Worm (Caenorhabditis elegans) whole organism, mixed stage, embryonic: ENCODE results near the gene srh-44.

Experiments
- M03D4.4 ChIP-seq: sonication (generic microtip); optimal IDR thresholded peaks from 2 replicates; lab custom pipeline; 2017; ENCODE audit warnings: mild to moderate bottlenecking, missing genetic modification characterization, missing compliant biosample characterization
- bed-3 ChIP-seq: fragments of 200-800 bp; sonication (Bioruptor generic); optimal IDR thresholded peaks from 3 replicates; lab custom pipeline; 2018; ENCODE audit warnings: mild to moderate bottlenecking, missing genetic modification characterization, moderate library complexity, missing compliant biosample characterization
- blmp-1 ChIP-seq: fragments of 150-350 bp; optimal IDR thresholded peaks from 2 replicates; lab custom pipeline; 2014; ENCODE audit warnings: missing biosample characterization, missing genetic modification characterization
- ceh-39 ChIP-seq: fragments of 150-350 bp; optimal IDR thresholded peaks from 2 replicates; lab custom pipeline; 2014; ENCODE audit warnings: missing biosample characterization, missing genetic modification characterization
- ceh-43 ChIP-seq: fragments of 200-800 bp; sonication (Bioruptor generic); optimal IDR thresholded peaks from 2 replicates; lab custom pipeline; 2018; ENCODE audit warnings: mild to moderate bottlenecking, missing genetic modification characterization, moderate library complexity, missing compliant biosample characterization
- ceh-83 ChIP-seq: fragments of 200-800 bp; sonication (Bioruptor generic); optimal IDR thresholded peaks from 2 replicates; lab custom pipeline; 2018; ENCODE audit warnings: mild to moderate bottlenecking, missing genetic modification characterization, missing compliant biosample characterization
- ces-1 ChIP-seq: fragments of 150-350 bp; optimal IDR thresholded peaks from 2 replicates; lab custom pipeline; 2014; ENCODE audit warnings: missing biosample characterization, missing genetic modification reagents, missing genetic modification characterization
- cnd-1 ChIP-seq: fragments of 200-800 bp; sonication (Bioruptor generic); optimal IDR thresholded peaks from 2 replicates; lab custom pipeline; 2018; ENCODE audit warnings: mild to moderate bottlenecking, missing genetic modification characterization, missing compliant biosample characterization
- drap-1 ChIP-seq: fragments of 200-800 bp; sonication (Bioruptor generic); optimal IDR thresholded peaks from 3 replicates; lab custom pipeline; 2018; ENCODE audit warnings: mild to moderate bottlenecking, missing genetic modification characterization, missing compliant biosample characterization
- elt-1 ChIP-seq: sonication (generic microtip); optimal IDR thresholded peaks from 2 replicates; lab custom pipeline; 2017; ENCODE audit warnings: missing genetic modification characterization, mild to moderate bottlenecking, missing compliant biosample characterization, antibody characterized with exemption, moderate library complexity, borderline replicate concordance; ENCODE audit not compliant: insufficient read depth
- flh-1 ChIP-seq: fragments of 200-800 bp; sonication (Bioruptor generic); optimal IDR thresholded peaks from 2 replicates; lab custom pipeline; 2018; ENCODE audit warnings: mild to moderate bottlenecking, missing genetic modification characterization, moderate library complexity, missing compliant biosample characterization
- ham-2 ChIP-seq: fragments of 200-800 bp; sonication (Bioruptor generic); optimal IDR thresholded peaks from 2 replicates; lab custom pipeline; 2018; ENCODE audit warnings: mild to moderate bottlenecking, missing genetic modification characterization, missing compliant biosample characterization
- lin-13 ChIP-seq: fragments of 150-350 bp; optimal IDR thresholded peaks from 2 replicates; lab custom pipeline; 2014; ENCODE audit warnings: missing biosample characterization, missing genetic modification characterization
- lin-32 ChIP-seq: fragments of 200-800 bp; sonication (Bioruptor generic); optimal IDR thresholded peaks from 2 replicates; lab custom pipeline; 2018; ENCODE audit warnings: mild to moderate bottlenecking, missing genetic modification characterization, missing compliant biosample characterization
- lsy-2 ChIP-seq: fragments of 150-350 bp; optimal IDR thresholded peaks from 2 replicates; lab custom pipeline; 2014; ENCODE audit warnings: missing biosample characterization, missing genetic modification characterization
- mab-5 ChIP-seq: fragments of 150-350 bp; optimal IDR thresholded peaks from 2 replicates; lab custom pipeline; 2014; ENCODE audit warnings: missing biosample characterization, missing genetic modification characterization
- mep-1 ChIP-seq: fragments of 150-350 bp; optimal IDR thresholded peaks from 2 replicates; lab custom pipeline; 2017; ENCODE audit warnings: missing biosample characterization, missing genetic modification reagents, missing genetic modification characterization, inconsistent platforms
- mls-2 ChIP-seq: sonication (generic microtip); optimal IDR thresholded peaks from 2 replicates; lab custom pipeline; 2016; ENCODE audit warnings: mild to moderate bottlenecking, missing genetic modification characterization, moderate library complexity, missing compliant biosample characterization
- nhr-12 ChIP-seq: fragments of 150-350 bp; optimal IDR thresholded peaks from 2 replicates; lab custom pipeline; 2014; ENCODE audit warnings: missing biosample characterization, missing genetic modification characterization
- nhr-2 ChIP-seq: fragments of 150-350 bp; optimal IDR thresholded peaks from 2 replicates; lab custom pipeline; 2014; ENCODE audit warnings: missing biosample characterization, missing genetic modification characterization
- nhr-237 ChIP-seq: fragments of 150-350 bp; optimal IDR thresholded peaks from 2 replicates; lab custom pipeline; 2014; ENCODE audit warnings: missing biosample characterization, missing genetic modification characterization
- nhr-28 ChIP-seq: fragments of 150-350 bp; optimal IDR thresholded peaks from 2 replicates; lab custom pipeline; 2014; ENCODE audit warnings: missing biosample characterization, missing genetic modification characterization
- nhr-76 ChIP-seq: sonication (generic microtip); optimal IDR thresholded peaks from 2 replicates; lab custom pipeline; 2017; ENCODE audit warnings: missing biosample characterization, missing genetic modification characterization
- pha-4 ChIP-seq: fragments of 150-350 bp; optimal IDR thresholded peaks from 2 replicates; lab custom pipeline; 2018; ENCODE audit warnings: missing biosample characterization, missing genetic modification reagents, missing genetic modification characterization
- sem-2 ChIP-seq: fragments of 200-800 bp; sonication (Bioruptor generic); optimal IDR thresholded peaks from 2 replicates; lab custom pipeline; 2018; ENCODE audit warnings: mild to moderate bottlenecking, missing genetic modification characterization, missing compliant biosample characterization
- snpc-4 ChIP-seq: fragments of 150-350 bp; optimal IDR thresholded peaks from 2 replicates; lab custom pipeline; 2014; ENCODE audit warnings: missing biosample characterization, missing genetic modification characterization
- sptf-1 ChIP-seq: sonication (generic microtip); optimal IDR thresholded peaks from 2 replicates; lab custom pipeline; 2017; ENCODE audit warnings: mild to moderate bottlenecking, missing genetic modification characterization, moderate library complexity, missing compliant biosample characterization
- tbx-8 ChIP-seq: fragments of 200-800 bp; sonication (Bioruptor generic); optimal IDR thresholded peaks from 2 replicates; lab custom pipeline; 2018; ENCODE audit warnings: mild to moderate bottlenecking, missing genetic modification characterization, moderate library complexity, missing compliant biosample characterization
- unc-120 ChIP-seq: sonication (generic microtip); optimal IDR thresholded peaks from 2 replicates; lab custom pipeline; 2017; ENCODE audit warnings: missing genetic modification characterization, missing compliant biosample characterization; ENCODE audit not compliant: poor library complexity, severe bottlenecking
- unc-39 ChIP-seq: fragments of 150-350 bp; optimal IDR thresholded peaks from 2 replicates; lab custom pipeline; 2014; ENCODE audit warnings: missing biosample characterization, missing genetic modification characterization
- unc-62 ChIP-seq: fragments of 150-350 bp; optimal IDR thresholded peaks from 2 replicates; lab custom pipeline; 2014; ENCODE audit warnings: missing biosample characterization, missing genetic modification reagents, missing genetic modification characterization
- zip-8 ChIP-seq: fragments of 150-350 bp; optimal IDR thresholded peaks from 2 replicates; lab custom pipeline; 2014; ENCODE audit warnings: missing biosample characterization, missing genetic modification characterization
- ztf-11 ChIP-seq: fragments of 150-350 bp; optimal IDR thresholded peaks from 2 replicates; lab custom pipeline; 2014; ENCODE audit warnings: missing biosample characterization, missing genetic modification characterization

The srh-44 gene

DNA sequence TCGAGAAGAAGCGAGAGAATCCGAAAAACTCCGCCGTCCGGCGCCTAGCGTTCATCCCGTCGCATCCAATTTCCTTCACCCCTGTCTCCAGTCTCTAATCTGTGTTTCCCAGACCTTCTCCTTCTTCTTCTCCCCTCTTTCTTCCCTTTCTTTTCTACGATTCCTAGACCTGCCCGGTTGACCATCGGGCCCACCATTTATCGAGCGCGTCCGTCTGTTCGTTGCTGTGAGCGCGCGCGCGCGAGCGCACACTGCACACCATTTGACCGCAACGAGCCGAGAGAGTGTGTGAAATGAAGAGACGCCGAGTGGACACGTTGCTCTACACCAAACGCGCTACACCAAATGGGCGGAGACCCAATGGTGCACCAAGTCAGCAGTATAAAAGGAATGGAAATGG is 22.2 kb downstream of the srh-44 start (continued):
- TF ChIP-seq tbx-8 (GFP tag; lab: Kevin White, UChicago): no peak
- no peak for TF ChIP-seq lsy-2 (tag; lab: Kevin White, UChicago)
- peak; percentile 76 for TF ChIP-seq ceh-39

DNA sequence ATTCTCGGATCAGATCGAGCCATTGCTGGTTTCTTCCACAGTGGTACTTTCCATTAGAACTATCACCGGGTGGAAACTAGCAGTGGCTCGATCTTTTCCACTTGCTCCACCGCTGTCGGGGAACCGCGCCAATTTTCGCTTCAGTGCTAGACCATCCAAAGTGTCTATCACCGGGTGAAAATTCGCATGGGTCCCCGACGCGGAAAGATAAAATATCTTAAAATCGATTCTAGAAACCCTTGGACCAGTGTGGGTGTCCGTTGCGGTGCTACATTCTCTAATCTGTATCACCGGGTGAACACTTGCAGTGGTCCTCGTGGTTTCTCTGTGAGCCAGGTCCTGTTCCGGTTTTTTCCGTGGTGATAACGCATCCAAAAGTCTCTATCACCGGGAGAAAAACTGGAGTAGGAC is 22.7 kb downstream of the srh-44 start:
- TF ChIP-seq snpc-4 (tag; lab: Kevin White, UChicago): no peak
- peak; percentile 60 for TF ChIP-seq sem-2 (GFP tag; lab: Kevin White, UChicago)
- TF ChIP-seq zip-8: no peak
- TF ChIP-seq bed-3 (GFP tag; lab: Kevin White, UChicago): no peak
- TF ChIP-seq lin-13 (tag; lab: Kevin White, UChicago): no peak
- TF ChIP-seq ceh-43 (GFP tag; lab: Kevin White, UChicago): no peak
- TF ChIP-seq drap-1 (GFP tag; lab: Kevin White, UChicago): no peak
- TF ChIP-seq ceh-39: no peak
- no peak for TF ChIP-seq unc-120
- no peak for TF ChIP-seq lsy-2 (tag; lab: Kevin White, UChicago)
- TF ChIP-seq nhr-237 (tag; lab: Kevin White, UChicago): no peak
- TF ChIP-seq nhr-12 (tag; lab: Kevin White, UChicago): no peak
- TF ChIP-seq tbx-8 (GFP tag; lab: Kevin White, UChicago): peak; percentile 35
- no peak for TF ChIP-seq sptf-1 (tag; lab: Kevin White, UChicago)
- no peak for TF ChIP-seq lin-32
- no peak for TF ChIP-seq ham-2 (GFP tag; lab: Kevin White, UChicago)
- TF ChIP-seq nhr-2 (tag; lab: Kevin White, UChicago): no peak
- no peak for TF ChIP-seq unc-62 (GFP tag; lab: Kevin White, UChicago)
- no peak for TF ChIP-seq elt-1
- no peak for TF ChIP-seq ces-1 (GFP tag; lab: Kevin White, UChicago)
- no peak for TF ChIP-seq flh-1
- peak; percentile 86 for TF ChIP-seq ceh-83
- no peak for TF ChIP-seq ztf-11 (tag; lab: Kevin White, UChicago)
- no peak for TF ChIP-seq nhr-76 (tag; lab: Kevin White, UChicago)
- peak; percentile 27 for TF ChIP-seq mls-2
- no peak for TF ChIP-seq unc-39 (tag; lab: Kevin White, UChicago)
- no peak for TF ChIP-seq mab-5
- TF ChIP-seq mep-1: no peak
- peak; percentile 34 for TF ChIP-seq M03D4.4 (tag; lab: Kevin White, UChicago)
- no peak for TF ChIP-seq blmp-1 (tag; lab: Kevin White, UChicago)
- TF ChIP-seq nhr-28 (tag; lab: Kevin White, UChicago): no peak

DNA sequence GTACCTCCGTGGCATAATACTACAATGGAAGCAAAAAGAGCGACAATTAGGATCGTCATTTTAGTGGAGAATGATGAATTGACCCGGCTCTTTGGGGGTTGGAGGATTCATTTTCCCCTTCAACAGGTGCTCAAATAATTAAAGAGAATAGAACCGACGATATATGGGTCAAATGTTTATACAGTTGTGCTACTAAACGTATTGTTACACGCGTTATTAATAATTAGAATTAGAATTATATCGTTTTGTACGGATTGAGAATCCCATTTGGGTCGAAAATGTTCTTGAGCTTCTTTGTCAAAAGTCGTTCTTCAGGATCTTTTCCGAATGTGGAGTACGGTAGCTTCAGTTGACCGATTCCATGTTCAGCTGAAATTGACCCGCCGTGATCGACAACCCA is 23.9 kb downstream of the srh-44 start, which contains the start of gene Y62F5A.9:
Gene Y62F5A.9 (minus strand): TSS at position 101 of the 400 bp plus-strand sequence.
- TF ChIP-seq lsy-2 (tag; lab: Kevin White, UChicago): peak; percentile 4
- TF ChIP-seq lin-13 (tag; lab: Kevin White, UChicago): no peak

DNA sequence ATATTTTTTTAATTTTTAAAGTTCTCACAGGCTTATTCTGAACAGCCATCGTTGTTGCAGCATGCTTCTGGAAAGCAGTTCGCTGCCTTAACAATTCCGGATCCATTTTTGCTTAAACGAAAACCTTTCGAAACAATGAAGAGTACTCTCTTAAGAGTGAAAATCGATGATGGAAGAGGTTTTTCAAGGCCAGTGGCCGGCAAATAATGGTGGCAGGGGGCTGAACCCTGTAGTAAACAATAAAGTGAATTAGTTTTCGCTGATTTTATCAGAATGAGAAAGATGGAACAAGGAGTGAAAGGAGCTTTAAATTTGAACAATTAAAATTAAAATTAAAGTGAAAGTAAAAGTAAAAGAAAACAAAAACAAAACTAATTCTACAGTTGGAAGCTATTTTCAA is 27.5 kb downstream of the srh-44 start, which contains the start of gene gtf-2E2:
Gene gtf-2E2 (minus strand): TSS at position 111 of the 400 bp plus-strand sequence.
- no peak for TF ChIP-seq zip-8
- no peak for TF ChIP-seq nhr-28 (tag; lab: Kevin White, UChicago)
- peak; percentile 59 for TF ChIP-seq ces-1 (GFP tag; lab: Kevin White, UChicago)
- peak; percentile 58 for TF ChIP-seq sptf-1 (tag; lab: Kevin White, UChicago)
- peak; percentile 8 for TF ChIP-seq lsy-2 (tag; lab: Kevin White, UChicago)

DNA sequence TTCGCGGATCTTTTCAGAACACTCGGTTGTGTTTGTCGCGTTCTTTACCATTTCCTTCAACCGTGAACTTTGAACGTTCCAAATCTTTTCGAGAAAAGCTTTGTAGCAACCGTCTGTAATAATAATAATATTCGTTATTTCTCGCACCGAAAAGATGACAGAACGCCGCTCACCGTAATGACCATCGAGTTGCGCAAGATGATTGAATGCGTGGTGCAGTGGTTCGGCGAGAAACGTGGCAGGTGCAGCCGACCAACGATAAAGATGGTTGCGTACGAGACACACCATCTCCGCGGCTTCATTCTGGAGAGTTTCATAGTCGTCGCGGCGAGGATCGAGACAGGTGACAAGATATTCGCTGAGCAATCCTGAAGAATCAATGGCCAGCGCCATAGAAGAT is 28.1 kb downstream of the srh-44 start:
- TF ChIP-seq cnd-1 (peak; percentile 56), pha-4 (no peak), nhr-76 (tag; lab: Kevin White, UChicago) (no peak), nhr-2 (tag; lab: Kevin White, UChicago) (peak; percentile 6), zip-8 (peak; percentile 62)
